Fruit fly (Drosophila melanogaster): ENCODE results near the gene CG12984.
A peak's percentile ranks its signal among the peaks of the same experiment; 100 is the strongest.

Gene CG12984

DNA sequence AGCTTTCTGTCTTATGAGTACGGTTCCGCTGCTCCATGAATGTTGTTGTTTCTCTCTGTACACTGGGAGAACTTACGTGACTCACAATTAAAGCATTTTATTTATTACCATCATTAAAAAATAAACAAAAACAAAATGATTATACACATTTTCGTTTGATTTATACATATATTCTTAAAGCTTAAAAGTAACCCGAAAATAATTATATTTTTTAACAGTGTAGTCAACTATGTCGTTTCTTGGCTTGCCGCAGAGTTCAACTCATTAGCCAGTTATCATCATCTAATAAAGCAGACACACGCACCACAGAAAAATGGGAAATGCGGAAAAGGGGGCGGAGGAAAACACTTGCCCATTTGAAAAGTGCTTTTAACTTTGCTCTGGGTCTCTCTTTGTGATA lies 45.9 kb downstream of the CG12984 start (continued):
- TF ChIP-seq CG10321 (GFP tag; IDR thresholded peaks at IDR 0.05) = no peak
- TF ChIP-seq CG1603 (tag; optimal IDR thresholded peaks at IDR 0.05) = peak; percentile 62
- peak; percentile 25 for TF ChIP-seq CG6683 (GFP tag; optimal IDR thresholded peaks at IDR 0.05)
- peak; percentile 53 for TF ChIP-seq onecut (GFP tag; IDR thresholded peaks at IDR 0.05)
- TF ChIP-seq luna (GFP tag; optimal IDR thresholded peaks at IDR 0.05) = no peak
- TF ChIP-seq CG8765 (GFP tag; IDR thresholded peaks at IDR 0.05) = no peak
- TF ChIP-seq HmgZ (tag; optimal IDR thresholded peaks at IDR 0.05) = peak; percentile 77
- TF ChIP-seq chm (GFP tag; IDR thresholded peaks at IDR 0.05) = peak; percentile 58
- TF ChIP-seq Bdp1 (GFP tag; optimal IDR thresholded peaks at IDR 0.05) = peak; percentile 16
- TF ChIP-seq CG10654 (GFP tag; optimal IDR thresholded peaks at IDR 0.05) = peak; percentile 53
- TF ChIP-seq CG11723 (GFP tag; optimal IDR thresholded peaks at IDR 0.05) = peak; percentile 56
- TF ChIP-seq Fer3 (tag; optimal IDR thresholded peaks at IDR 0.05) = peak; percentile 78
- peak; percentile 73 for TF ChIP-seq CG12155 (GFP tag; optimal IDR thresholded peaks at IDR 0.05)
- peak; percentile 44 for TF ChIP-seq fu2 (GFP tag; optimal IDR thresholded peaks at IDR 0.05)
- TF ChIP-seq dati (GFP tag; IDR thresholded peaks at IDR 0.05) = no peak
- no peak for TF ChIP-seq CG3838 (GFP tag; optimal IDR thresholded peaks at IDR 0.05)
- TF ChIP-seq tgo (GFP tag; IDR thresholded peaks at IDR 0.05) = peak; percentile 58
- TF ChIP-seq CG2678 (tag; optimal IDR thresholded peaks at IDR 0.05) = peak; percentile 91
- TF ChIP-seq NfI (GFP tag; optimal IDR thresholded peaks at IDR 0.05) = peak; percentile 69
- TF ChIP-seq Atf-2 (GFP tag; optimal IDR thresholded peaks at IDR 0.05) = peak; percentile 56
- peak; percentile 46 for TF ChIP-seq CG2202 (tag; optimal IDR thresholded peaks at IDR 0.05)
- peak; percentile 41 for TF ChIP-seq Atf3 (GFP tag; optimal IDR thresholded peaks at IDR 0.05)
- no peak for TF ChIP-seq p53 (GFP tag; optimal IDR thresholded peaks at IDR 0.05)
- TF ChIP-seq CG12071 (GFP tag; optimal IDR thresholded peaks at IDR 0.05) = peak; percentile 53
- peak; percentile 67 for TF ChIP-seq CG10366 (GFP tag; IDR thresholded peaks at IDR 0.05)
- TF ChIP-seq CG34376 (GFP tag; optimal IDR thresholded peaks at IDR 0.05) = peak; percentile 0
- TF ChIP-seq CG12744 (GFP tag; optimal IDR thresholded peaks at IDR 0.05) = peak; percentile 45
- TF ChIP-seq HLH3B (GFP tag; IDR thresholded peaks at IDR 0.05) = peak; percentile 77
- TF ChIP-seq CG32532 (GFP tag; IDR thresholded peaks at IDR 0.05) = peak; percentile 74
- no peak for TF ChIP-seq CG13287 (GFP tag; IDR thresholded peaks at IDR 0.05; ENCODE audit: partially characterized antibody)
- peak; percentile 59 for TF ChIP-seq scrt (GFP tag; optimal IDR thresholded peaks at IDR 0.05)
- TF ChIP-seq danr (GFP tag; IDR thresholded peaks at IDR 0.05) = peak; percentile 49; the same call in 1 of the 2 replicates
- TF ChIP-seq CG13775 (GFP tag; optimal IDR thresholded peaks at IDR 0.05) = peak; percentile 63
- peak; percentile 35 for TF ChIP-seq D19B (GFP tag; optimal IDR thresholded peaks at IDR 0.05)
- peak; percentile 51 for TF ChIP-seq jing (GFP tag; optimal IDR thresholded peaks at IDR 0.05)
- 0 out of 3 replicates have a peak, but pooled peaks have one; percentile 10 for TF ChIP-seq CG11093 (GFP tag; IDR thresholded peaks at IDR 0.05)
- peak; percentile 23 for TF ChIP-seq NK7.1 (GFP tag; optimal IDR thresholded peaks at IDR 0.05)
- no peak for TF ChIP-seq CG4282 (GFP tag; optimal IDR thresholded peaks at IDR 0.05)
- peak; percentile 66 for TF ChIP-seq Nf-YB (GFP tag; optimal IDR thresholded peaks at IDR 0.05)
- TF ChIP-seq row (GFP tag; IDR thresholded peaks at IDR 0.05) = peak; percentile 85
- peak; percentile 51; the same call in 1 of the 2 replicates for TF ChIP-seq E2f2 (GFP tag; IDR thresholded peaks at IDR 0.05)
- peak; percentile 65 for TF ChIP-seq twi (tag; optimal IDR thresholded peaks at IDR 0.05)
- peak; percentile 78 for TF ChIP-seq ATbp (GFP tag; optimal IDR thresholded peaks at IDR 0.05)
- peak; percentile 62 for TF ChIP-seq CG1529 (GFP tag; optimal IDR thresholded peaks at IDR 0.05)
- TF ChIP-seq CG15269 (tag; optimal IDR thresholded peaks at IDR 0.05) = peak; percentile 90
- peak; percentile 16 for TF ChIP-seq CG33557 (GFP tag; optimal IDR thresholded peaks at IDR 0.05)
- peak; percentile 66 for TF ChIP-seq tin (GFP tag; optimal IDR thresholded peaks at IDR 0.05)
- peak; percentile 66 for TF ChIP-seq al (GFP tag; IDR thresholded peaks at IDR 0.05)
- TF ChIP-seq br (optimal IDR thresholded peaks at IDR 0.05) = no peak
- no peak for TF ChIP-seq lbe (GFP tag; optimal IDR thresholded peaks at IDR 0.05)
- TF ChIP-seq repo (GFP tag; optimal IDR thresholded peaks at IDR 0.05) = peak; percentile 3
- TF ChIP-seq zf30C (GFP tag; optimal IDR thresholded peaks at IDR 0.05) = peak; percentile 55
